Worm (Caenorhabditis elegans) whole organism, L3 larva: ENCODE data around the gene C17F4.3.

Source experiments
- elt-3 ChIP-seq, 3 experiments: fragments of 150-350 bp in 1 of 3; sonication (generic microtip) in 2 of 3; optimal IDR thresholded peaks; 2 replicates in 2 of 3; 4 replicates in 1 of 3; lab custom pipeline; 2014 to 2017; ENCODE audit warnings: missing biosample characterization in 3 of 3, missing genetic modification characterization in 3 of 3
- mdl-1 ChIP-seq: fragments of 150-350 bp; optimal IDR thresholded peaks from 2 replicates; lab custom pipeline; 2014; ENCODE audit warnings: missing biosample characterization, missing genetic modification characterization
- nhr-76 ChIP-seq: fragments of 150-350 bp; sonication (generic microtip); optimal IDR thresholded peaks from 5 replicates; lab custom pipeline; 2014; ENCODE audit warnings: missing biosample characterization, missing genetic modification characterization
- tbx-2 ChIP-seq: sonication (generic microtip); optimal IDR thresholded peaks from 2 replicates; lab custom pipeline; 2016; ENCODE audit warnings: mild to moderate bottlenecking, missing genetic modification characterization, missing compliant biosample characterization

DNA sequence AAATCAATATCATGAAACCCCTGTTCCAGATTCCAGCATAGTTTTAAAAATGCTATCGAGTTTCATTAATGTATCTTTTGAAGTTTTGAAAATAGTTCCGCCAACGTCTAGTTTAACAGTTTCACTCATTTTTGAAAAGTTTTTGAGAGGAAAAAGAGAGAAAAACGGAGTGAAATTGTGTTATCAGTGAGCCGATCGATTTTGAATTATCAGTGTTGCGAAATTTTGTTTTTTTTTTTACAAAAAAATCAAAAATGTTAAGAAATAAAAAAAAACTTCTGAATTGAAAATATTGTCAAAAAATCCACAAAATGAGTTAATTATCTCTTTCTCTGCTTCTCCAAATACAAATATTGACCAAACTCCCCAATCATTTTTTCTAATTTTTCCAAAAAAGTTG lies 17.6 kb upstream of the C17F4.3 start, which contains the start of gene ZC239.13:
- TF ChIP-seq mdl-1 = no peak
- TF ChIP-seq nhr-76 (tag; lab: Kevin White, UChicago) = no peak
- no peak for TF ChIP-seq elt-3 (tag; optimal IDR thresholded peaks at IDR 0.05; lab: Kevin White, UChicago)
- TF ChIP-seq tbx-2 (tag; lab: Kevin White, UChicago) = no peak
